Fruit fly (Drosophila melanogaster) whole organism, wandering third instar larva: ENCODE results near the gene gce.
A peak's percentile ranks its signal among the peaks of the same experiment; 100 is the strongest.

ENCODE experiments used
- Abd-B ChIP-seq: fragments of >200 bp; optimal IDR thresholded peaks from 2 replicates; lab custom pipeline; 2017; ENCODE audit warnings: missing biosample characterization, missing genetic modification characterization
- CG32264 ChIP-seq: fragments of 200-800 bp; sonication (Bioruptor generic); optimal IDR thresholded peaks from 2 replicates; lab custom pipeline; 2016; ENCODE audit warnings: missing biosample characterization, missing genetic modification characterization
- CG9705 ChIP-seq: fragments of 200-800 bp; sonication (Bioruptor generic); optimal IDR thresholded peaks from 2 replicates; lab custom pipeline; 2018; ENCODE audit warnings: missing biosample characterization, mild to moderate bottlenecking, missing genetic modification characterization
- CrebA ChIP-seq: fragments of 200-800 bp; sonication (Bioruptor generic); optimal IDR thresholded peaks from 2 replicates; lab custom pipeline; 2016; ENCODE audit warnings: missing biosample characterization, mild to moderate bottlenecking, missing genetic modification characterization, borderline replicate concordance
- Dfd ChIP-seq: fragments of >200 bp; optimal IDR thresholded peaks from 2 replicates; lab custom pipeline; 2017; ENCODE audit warnings: missing biosample characterization, missing genetic modification characterization
- GATAd ChIP-seq: sonication (Bioruptor generic); optimal IDR thresholded peaks from 2 replicates; lab custom pipeline; 2016; ENCODE audit warnings: missing biosample characterization, missing genetic modification characterization
- HLH106 ChIP-seq: fragments of 200-800 bp; optimal IDR thresholded peaks from 3 replicates; lab custom pipeline; 2019; ENCODE audit warnings: missing biosample characterization, mild to moderate bottlenecking, missing genetic modification characterization, moderate library complexity
- Hnf4 ChIP-seq: fragments of 200-800 bp; sonication (Bioruptor generic); optimal IDR thresholded peaks from 2 replicates; lab custom pipeline; 2016; ENCODE audit warnings: missing biosample characterization, mild to moderate bottlenecking, missing genetic modification characterization
- Hr78 ChIP-seq: fragments of >200 bp; optimal IDR thresholded peaks from 2 replicates; lab custom pipeline; 2017; ENCODE audit warnings: missing biosample characterization, missing genetic modification characterization
- Jra ChIP-seq: sonication (Bioruptor generic); optimal IDR thresholded peaks from 2 replicates; lab custom pipeline; 2016; ENCODE audit warnings: missing biosample characterization, missing genetic modification characterization
- Mio ChIP-seq: sonication (Bioruptor generic); optimal IDR thresholded peaks from 2 replicates; lab custom pipeline; 2016; ENCODE audit warnings: missing biosample characterization, missing genetic modification characterization
- Myc ChIP-seq: fragments of >200 bp; optimal IDR thresholded peaks from 2 replicates; lab custom pipeline; 2017
- N ChIP-seq: fragments of >200 bp; optimal IDR thresholded peaks from 2 replicates; lab custom pipeline; 2018; ENCODE audit warnings: missing biosample characterization, missing external identifiers, missing genetic modification characterization
- OdsH ChIP-seq: fragments of 200-800 bp; sonication (Bioruptor generic); optimal IDR thresholded peaks from 2 replicates; lab custom pipeline; 2016; ENCODE audit warnings: missing biosample characterization, mild to moderate bottlenecking, missing genetic modification characterization
- Rel ChIP-seq, 2 experiments: fragments of 200-800 bp; sonication (Bioruptor generic) in 1 of 2; optimal IDR thresholded peaks; 2 replicates in 1 of 2; 3 replicates in 1 of 2; lab custom pipeline; 2016 to 2019; ENCODE audit warnings: mild to moderate bottlenecking in 2 of 2, missing biosample characterization in 2 of 2, missing genetic modification characterization in 2 of 2, moderate library complexity in 1 of 2
- Vsx2 ChIP-seq: fragments of 200-300, 225-300 bp; sonication (Bioruptor generic); optimal IDR thresholded peaks from 2 replicates; lab custom pipeline; 2018; ENCODE audit warnings: missing biosample characterization, missing genetic modification characterization; ENCODE audit not compliant: partially characterized antibody
- br ChIP-seq: fragments of 200-800 bp; sonication (Bioruptor generic); optimal IDR thresholded peaks from 2 replicates; lab custom pipeline; 2016; ENCODE audit warnings: missing biosample characterization, missing genetic modification characterization
- brk ChIP-seq: fragments of 200-800 bp; sonication (Bioruptor generic); optimal IDR thresholded peaks from 2 replicates; lab custom pipeline; 2016; ENCODE audit warnings: missing biosample characterization, mild to moderate bottlenecking, missing genetic modification characterization
- dmrt93B ChIP-seq: fragments of 200-800 bp; sonication (Bioruptor generic); optimal IDR thresholded peaks from 2 replicates; lab custom pipeline; 2018; ENCODE audit warnings: missing biosample characterization, mild to moderate bottlenecking, missing genetic modification characterization
- dsf ChIP-seq: sonication (Bioruptor generic); optimal IDR thresholded peaks from 2 replicates; lab custom pipeline; 2016; ENCODE audit warnings: missing biosample characterization, missing genetic modification characterization, borderline replicate concordance
- ey ChIP-seq: fragments of 200-800 bp; sonication (Bioruptor generic); optimal IDR thresholded peaks from 2 replicates; lab custom pipeline; 2016; ENCODE audit warnings: missing biosample characterization, missing genetic modification characterization
- foxo ChIP-seq, 2 experiments: fragments of 200-800 bp; sonication (Bioruptor generic); optimal IDR thresholded peaks; 2 replicates in 1 of 2; 3 replicates in 1 of 2; lab custom pipeline; 2016 to 2017; ENCODE audit warnings: missing biosample characterization in 2 of 2, missing genetic modification characterization in 2 of 2
- fru ChIP-seq: fragments of 200-800 bp; sonication (Bioruptor generic); optimal IDR thresholded peaks from 3 replicates; lab custom pipeline; 2016; ENCODE audit warnings: missing biosample characterization, mild to moderate bottlenecking, missing genetic modification characterization
- jim ChIP-seq: fragments of 175-275, 200-325 bp; sonication (Bioruptor generic); optimal IDR thresholded peaks from 2 replicates; lab custom pipeline; 2016; ENCODE audit warnings: missing biosample characterization, mild to moderate bottlenecking, missing genetic modification characterization
- lola ChIP-seq: fragments of >200 bp; optimal IDR thresholded peaks from 2 replicates; lab custom pipeline; 2017; ENCODE audit warnings: missing biosample characterization, missing genetic modification characterization
- pan ChIP-seq: fragments of >200 bp; optimal IDR thresholded peaks from 2 replicates; lab custom pipeline; 2017
- psq ChIP-seq: fragments of 200-800 bp; sonication (Bioruptor generic); optimal IDR thresholded peaks from 3 replicates; lab custom pipeline; 2017; ENCODE audit warnings: missing biosample characterization, mild to moderate bottlenecking, missing genetic modification characterization, moderate library complexity
- rgr ChIP-seq: fragments of 200-800 bp; sonication (Bioruptor generic); optimal IDR thresholded peaks from 3 replicates; lab custom pipeline; 2016; ENCODE audit warnings: missing biosample characterization, mild to moderate bottlenecking, missing genetic modification characterization
- sv ChIP-seq: fragments of 200-800 bp; sonication (Bioruptor generic); optimal IDR thresholded peaks from 3 replicates; lab custom pipeline; 2016; ENCODE audit warnings: missing biosample characterization, missing genetic modification characterization
- tai ChIP-seq: sonication (Bioruptor generic); optimal IDR thresholded peaks from 2 replicates; lab custom pipeline; 2016; ENCODE audit warnings: missing biosample characterization, missing genetic modification characterization

gce gene

DNA sequence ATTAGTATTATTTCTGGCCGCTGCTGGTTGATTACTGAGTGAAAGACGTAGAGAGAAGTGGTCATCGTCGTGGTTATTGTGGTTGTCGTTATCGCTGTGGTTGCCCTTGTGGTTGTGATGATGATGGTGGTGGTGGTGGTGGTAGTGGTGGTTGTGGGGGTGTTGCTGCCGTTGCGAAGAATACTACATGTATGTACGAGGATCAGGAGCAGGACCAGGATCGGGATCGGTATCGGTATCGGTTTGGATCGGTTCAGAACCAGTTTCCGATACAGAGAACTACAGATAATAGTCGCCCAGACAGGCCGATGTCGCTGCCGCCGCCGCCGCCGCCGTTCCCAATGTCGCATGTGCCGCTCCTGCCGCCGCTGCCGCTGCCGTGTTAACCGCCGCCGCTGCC is 55.1 kb downstream of the gce start:
- TF ChIP-seq Dfd (GFP tag; lab: Kevin White, UChicago), result peak; percentile 72
- no peak for TF ChIP-seq sv (GFP tag; lab: Kevin White, UChicago)
- TF ChIP-seq, all 38 proteins: peak for 1

DNA sequence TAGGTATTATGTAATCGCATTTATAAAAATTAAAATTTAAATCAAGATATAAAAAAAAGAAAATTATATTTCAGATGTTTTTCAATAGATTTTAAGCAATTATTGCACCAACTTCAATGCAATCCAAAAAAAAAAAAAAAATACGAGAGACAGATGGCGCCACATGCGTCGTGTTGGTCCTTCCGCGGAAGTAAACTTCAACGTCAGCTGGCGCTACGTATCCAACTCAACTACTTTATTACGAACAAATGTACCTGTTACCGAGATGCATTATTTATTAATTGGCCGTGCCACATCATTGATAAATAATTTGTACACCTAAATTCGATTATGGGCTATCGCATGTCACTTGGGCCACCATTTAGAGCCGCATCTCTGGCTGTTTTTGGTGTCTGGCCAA is 56.1 kb downstream of the gce start:
- no peak for TF ChIP-seq HLH106 (tag; lab: Kevin White, UChicago)
- no peak for TF ChIP-seq N
- no peak for TF ChIP-seq Hnf4 (GFP tag; lab: Kevin White, UChicago)
- no peak for TF ChIP-seq dmrt93B (GFP tag; lab: Kevin White, UChicago)
- TF ChIP-seq CG9705 (GFP tag; lab: Kevin White, UChicago), result no peak
- TF ChIP-seq brk (GFP tag; lab: Kevin White, UChicago), result no peak
- TF ChIP-seq rgr (GFP tag; lab: Kevin White, UChicago), result no peak
- TF ChIP-seq pan (lab: Kevin White, UChicago), result no peak

dm6 chrX:15356410-15356809 is 58.8 kb downstream of the gce start:
- TF ChIP-seq tai (GFP tag; lab: Kevin White, UChicago), result no peak
- TF ChIP-seq N, result no peak
- no peak for TF ChIP-seq Rel (GFP tag; optimal IDR thresholded peaks at IDR 0.05; lab: Kevin White, UChicago)
- TF ChIP-seq Rel (tag; optimal IDR thresholded peaks at IDR 0.05; lab: Kevin White, UChicago), result no peak
- TF ChIP-seq Myc (lab: Kevin White, UChicago), result no peak
- no peak for TF ChIP-seq dmrt93B (GFP tag; lab: Kevin White, UChicago)
- no peak for TF ChIP-seq Dfd (GFP tag; lab: Kevin White, UChicago)
- no peak for TF ChIP-seq psq (GFP tag; lab: Kevin White, UChicago)
- TF ChIP-seq jim (GFP tag; lab: Kevin White, UChicago), result no peak
- TF ChIP-seq dsf (GFP tag; lab: Kevin White, UChicago), result no peak
- TF ChIP-seq ey (GFP tag; lab: Kevin White, UChicago), result no peak
- no peak for TF ChIP-seq OdsH (GFP tag; lab: Kevin White, UChicago)
- TF ChIP-seq Vsx2 (GFP tag; lab: Kevin White, UChicago), result no peak
- TF ChIP-seq, all 38 proteins: peak for 0

- no peak for TF ChIP-seq foxo (GFP tag; optimal IDR thresholded peaks at IDR 0.05; lab: Kevin White, UChicago)
- TF ChIP-seq Abd-B, result no peak
- no peak for TF ChIP-seq Mio (GFP tag; lab: Kevin White, UChicago)
- TF ChIP-seq CG9705 (GFP tag; lab: Kevin White, UChicago), result no peak
- TF ChIP-seq CG32264 (GFP tag; lab: Kevin White, UChicago), result no peak
- no peak for TF ChIP-seq fru (GFP tag; lab: Kevin White, UChicago)
- TF ChIP-seq Jra (GFP tag; lab: Kevin White, UChicago), result no peak
- no peak for TF ChIP-seq br
- TF ChIP-seq Hr78 (GFP tag; lab: Kevin White, UChicago), result no peak
- TF ChIP-seq CrebA (GFP tag; lab: Kevin White, UChicago), result no peak
Measured at dm6 chrX:15360961-15361360, 63.4 kb downstream of the gce start, which contains the start of gene Pp1-13C. Gene Pp1-13C (minus strand): TSS chrX:15361061.

dm6 chrX:15363649-15364048 is 66.1 kb downstream of the gce start:
- TF ChIP-seq HLH106 (tag; lab: Kevin White, UChicago) (peak; percentile 11), GATAd (GFP tag; lab: Kevin White, UChicago) (no peak)

- TF ChIP-seq lola (GFP tag; lab: Kevin White, UChicago) (no peak), HLH106 (tag; lab: Kevin White, UChicago) (peak; percentile 1)
- TF ChIP-seq, all 38 proteins: peak for 1
Measured at dm6 chrX:15364467-15364866, 66.9 kb downstream of the gce start.
